Worm (Caenorhabditis elegans) whole organism, young adult: ENCODE results near the gene K08D10.11.

Experiments
- F39B2.1 ChIP-seq: fragments of 200-800 bp; sonication (Bioruptor generic); IDR thresholded peaks from 2 replicates; pipeline ENCODE4 v1.3.6; 2022; ENCODE audit warnings: missing genetic modification reagents, missing genetic modification characterization, missing compliant biosample characterization
- aptf-2 ChIP-seq: fragments of 200-800 bp; sonication (Bioruptor generic); conservative IDR thresholded peaks from 2 replicates; pipeline ENCODE4 v1.3.6; 2022; ENCODE audit warnings: missing genetic modification reagents, missing genetic modification characterization, missing compliant biosample characterization
- mxl-1 ChIP-seq: sonication (generic microtip); optimal IDR thresholded peaks from 2 replicates; lab custom pipeline; 2016; ENCODE audit warnings: missing genetic modification characterization, missing compliant biosample characterization
- ztf-25 ChIP-seq: fragments of 200-800 bp; sonication (Bioruptor generic); IDR thresholded peaks from 2 replicates; pipeline ENCODE4 v1.3.6; 2022; ENCODE audit warnings: missing genetic modification reagents, missing genetic modification characterization, missing compliant biosample characterization

DNA sequence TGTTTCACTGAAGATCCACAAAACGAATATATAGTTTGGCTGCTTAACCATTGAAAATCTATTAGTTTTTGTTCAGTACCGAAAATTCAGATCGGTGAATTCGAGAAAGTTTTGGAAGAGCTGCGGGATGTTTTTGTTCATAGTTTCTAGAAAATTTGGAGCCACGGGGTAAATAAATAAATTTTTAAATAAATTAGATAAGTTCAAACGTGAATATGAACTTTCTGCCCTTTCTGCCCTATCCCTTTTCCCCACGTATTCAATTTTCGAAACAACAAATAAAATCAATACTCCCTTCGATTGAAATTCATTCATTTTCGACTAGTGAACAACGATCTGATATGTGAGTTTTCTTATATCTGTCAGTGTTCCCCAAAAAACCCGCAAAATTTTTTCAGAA is 23.9 kb downstream of the K08D10.11 start, which contains the start of gene scrm-5:
- TF ChIP-seq aptf-2 (GFP tag; lab: Robert Waterston, UW) (no peak), ztf-25 (GFP tag; lab: Robert Waterston, UW) (no peak), mxl-1 (tag; lab: Kevin White, UChicago) (no peak), F39B2.1 (no peak)
